Worm (Caenorhabditis elegans): ENCODE data around the gene srt-12.

- TF ChIP-seq pqm-1 (tag; optimal IDR thresholded peaks at IDR 0.05) (no peak), F26F4.8 (GFP tag; conservative IDR thresholded peaks at IDR 0.05) (no peak), snpc-4 (tag; optimal IDR thresholded peaks at IDR 0.05) (no peak), ztf-11 (tag; optimal IDR thresholded peaks at IDR 0.05) (no peak), nhr-48 (tag; optimal IDR thresholded peaks at IDR 0.05) (no peak), arid-1 (GFP tag; conservative IDR thresholded peaks at IDR 0.05) (no peak), egl-27 (tag; optimal IDR thresholded peaks at IDR 0.05) (no peak)
Measured at ce11 chrV:4211521-4211920, 30.8 kb downstream of the srt-12 start.
